Worm (Caenorhabditis elegans): ENCODE results near the gene crb-3.

DNA sequence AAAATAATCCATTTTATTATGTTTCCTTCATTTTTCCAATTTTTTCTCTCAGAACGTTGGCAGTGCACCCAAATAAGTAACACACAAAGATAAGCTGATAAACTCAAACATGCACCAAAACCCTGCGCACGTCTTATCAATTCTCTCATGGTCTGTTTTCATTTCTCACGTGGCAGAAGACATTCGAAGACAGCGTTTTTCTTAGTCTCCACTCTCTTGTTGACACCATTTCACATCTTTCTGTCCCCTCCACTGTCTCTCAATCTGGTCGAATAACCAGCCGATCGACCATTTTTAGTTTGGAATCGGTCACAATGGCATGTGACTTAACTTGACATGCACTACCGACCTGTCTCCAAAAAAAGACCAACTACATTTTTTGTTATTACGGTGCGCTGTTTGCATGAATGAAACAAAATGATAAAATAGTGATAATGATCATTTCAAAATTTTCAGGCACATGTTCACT is 10.3 kb downstream of the crb-3 start, which contains the start of gene C35B8.3:
- TF ChIP-seq dve-1 (tag; optimal IDR thresholded peaks at IDR 0.05) (no peak), fax-1 (tag; optimal IDR thresholded peaks at IDR 0.05) (no peak), ceh-24 (tag; optimal IDR thresholded peaks at IDR 0.05) (no peak), nhr-11 (tag; optimal IDR thresholded peaks at IDR 0.05) (no peak), ref-2 (tag; optimal IDR thresholded peaks at IDR 0.05) (no peak), unc-3 (GFP tag; conservative IDR thresholded peaks at IDR 0.05) (no peak), unc-3 (tag; optimal IDR thresholded peaks at IDR 0.05) (no peak), pat-9 (tag; optimal IDR thresholded peaks at IDR 0.05) (no peak), unc-86 (tag; optimal IDR thresholded peaks at IDR 0.05) (no peak), ceh-14 (tag; optimal IDR thresholded peaks at IDR 0.05) (no peak), rnt-1 (tag; optimal IDR thresholded peaks at IDR 0.05) (no peak), ama-1 (optimal IDR thresholded peaks at IDR 0.05) (no peak), ahr-1 (tag; optimal IDR thresholded peaks at IDR 0.05) (no peak), hlh-6 (tag; optimal IDR thresholded peaks at IDR 0.05) (no peak), hlh-13 (GFP tag; optimal IDR thresholded peaks at IDR 0.05) (no peak)
